Worm (Caenorhabditis elegans) whole organism, L4/young adult: ENCODE data around the gene sra-36.

Source experiments
- W03F9.2 ChIP-seq: fragments of 150-350 bp; optimal IDR thresholded peaks from 2 replicates; lab custom pipeline; 2014; ENCODE audit warnings: missing biosample characterization, missing genetic modification characterization
- him-1 ChIP-seq: sonication (generic microtip); optimal IDR thresholded peaks from 2 replicates; lab custom pipeline; 2016; ENCODE audit warnings: missing genotype, missing genetic modification reagents, missing genetic modification characterization, missing compliant biosample characterization

DNA sequence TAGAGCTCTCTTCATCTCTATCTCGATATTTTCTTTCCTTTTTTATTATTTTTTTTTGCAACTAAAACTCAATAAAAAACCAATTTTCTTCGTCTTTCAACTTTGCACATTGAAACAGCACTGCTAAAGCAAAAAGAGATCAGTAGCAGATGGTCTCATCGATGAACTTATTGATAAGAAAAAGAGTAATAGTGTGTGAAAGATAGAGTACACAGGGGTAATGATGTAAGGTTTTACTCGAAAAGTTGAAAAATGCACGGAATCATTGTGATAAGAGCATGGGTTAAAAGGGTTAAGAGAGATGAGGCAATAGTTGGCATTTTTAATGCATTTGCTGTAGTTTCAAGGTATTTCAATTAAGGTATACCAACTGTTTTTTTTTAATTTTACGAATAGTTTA, 11.6 kb upstream of the sra-36 start:
- no peak for TF ChIP-seq W03F9.2 (tag; lab: Kevin White, UChicago)
- no peak for TF ChIP-seq him-1
